Worm (Caenorhabditis elegans) whole organism, midembryonic: Measurements from ENCODE around the gene W04H10.2.
"Not testable (repeated sequence)": the region's sequence is repeated elsewhere in the genome, so short reads cannot be mapped to it uniquely, and the experiment has no call there.

Experiments used
- T22C8.4 ChIP-seq: fragments of 200-800 bp; sonication (Bioruptor generic); IDR thresholded peaks from 2 replicates; pipeline ENCODE4 v1.3.6; 2022; ENCODE audit warnings: missing genetic modification characterization, missing compliant biosample characterization
- cog-1 ChIP-seq: sonication (generic microtip); optimal IDR thresholded peaks from 2 replicates; lab custom pipeline; 2016; ENCODE audit warnings: missing genetic modification characterization, missing compliant biosample characterization
- flt-1 ChIP-seq: fragments of 200-800 bp; sonication (Bioruptor generic); IDR thresholded peaks from 2 replicates; pipeline ENCODE4 v1.3.6; 2022; ENCODE audit warnings: missing genetic modification characterization, missing compliant biosample characterization
- klf-2 ChIP-seq: fragments of 200-800 bp; sonication (Bioruptor generic); conservative IDR thresholded peaks from 2 replicates; pipeline ENCODE4 v1.3.6; 2022; ENCODE audit warnings: missing genetic modification reagents, missing genetic modification characterization, missing compliant biosample characterization
- med-1 ChIP-seq: sonication (generic microtip); optimal IDR thresholded peaks from 2 replicates; lab custom pipeline; 2017; ENCODE audit warnings: missing genetic modification characterization, mild to moderate bottlenecking, missing compliant biosample characterization, antibody characterized with exemption, missing genetic modification reagents; ENCODE audit not compliant: insufficient read depth
- ref-1 ChIP-seq: fragments of 200-800 bp; sonication (Bioruptor generic); conservative IDR thresholded peaks from 2 replicates; pipeline ENCODE4 v1.3.6; 2022; ENCODE audit warnings: missing genetic modification reagents, missing genetic modification characterization, missing compliant biosample characterization
- tab-1 ChIP-seq: fragments of 200-800 bp; sonication (Bioruptor generic); IDR thresholded peaks from 2 replicates; pipeline ENCODE4 v1.3.6; 2022; ENCODE audit warnings: missing genetic modification characterization, missing compliant biosample characterization
- ztf-23 ChIP-seq: fragments of 200-800 bp; sonication (Bioruptor generic); IDR thresholded peaks from 2 replicates; pipeline ENCODE4 v1.3.6; 2022; ENCODE audit warnings: missing genetic modification reagents, missing genetic modification characterization, missing compliant biosample characterization
- ztf-29 ChIP-seq: fragments of 200-800 bp; sonication (Bioruptor generic); IDR thresholded peaks from 2 replicates; pipeline ENCODE4 v1.3.6; 2022; ENCODE audit warnings: missing genetic modification reagents, missing genetic modification characterization, missing compliant biosample characterization

The W04H10.2 gene

ce11 chrII:608341-608740, 3.0 kb downstream of the W04H10.2 start, which contains the start of gene W04H10.6:
W04H10.6 (minus strand) TSS chrII:608441.
- TF ChIP-seq T22C8.4 (GFP tag; lab: Robert Waterston, UW), result no peak
- TF ChIP-seq ztf-23 (GFP tag; lab: Robert Waterston, UW), result no peak
- TF ChIP-seq ref-1 (GFP tag; lab: Robert Waterston, UW), result no peak
- TF ChIP-seq ztf-29, result no peak
- TF ChIP-seq flt-1, result no peak
- TF ChIP-seq tab-1 (GFP tag; lab: Robert Waterston, UW), result no peak
- no peak for TF ChIP-seq med-1 (GFP tag; lab: Kevin White, UChicago)
- TF ChIP-seq klf-2 (GFP tag; lab: Robert Waterston, UW), result no peak
- no peak for TF ChIP-seq cog-1

DNA sequence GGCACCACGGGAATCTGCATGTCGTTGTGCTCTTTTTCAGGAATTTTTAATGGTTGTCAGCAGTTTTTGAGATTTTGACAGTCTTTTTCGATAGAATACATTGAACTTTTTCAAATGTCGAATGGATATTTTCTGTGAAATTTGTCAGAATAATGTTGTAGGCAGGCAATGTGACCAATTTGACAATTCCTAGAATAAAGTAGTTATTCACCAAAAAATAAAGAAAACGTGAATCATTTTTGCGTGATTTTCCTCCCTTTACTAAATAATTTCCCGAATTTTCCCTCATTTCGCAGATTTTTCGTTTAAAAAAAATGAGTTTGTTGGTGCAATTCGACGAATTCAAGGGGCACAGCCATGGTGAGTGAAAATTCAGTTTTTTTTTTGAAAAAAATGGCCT, 3.4 kb downstream of the W04H10.2 start, which contains the start of gene W04H10.1:
TSS of gene W04H10.1 (plus strand) at position 301 of the 400 bp plus-strand sequence.
- no peak for TF ChIP-seq tab-1 (GFP tag; lab: Robert Waterston, UW)
- TF ChIP-seq ref-1 (GFP tag; lab: Robert Waterston, UW), result no peak
- no peak for TF ChIP-seq T22C8.4 (GFP tag; lab: Robert Waterston, UW)
- TF ChIP-seq med-1 (GFP tag; lab: Kevin White, UChicago), result no peak
- TF ChIP-seq klf-2 (GFP tag; lab: Robert Waterston, UW), result no peak
- TF ChIP-seq ztf-29, result no peak

DNA sequence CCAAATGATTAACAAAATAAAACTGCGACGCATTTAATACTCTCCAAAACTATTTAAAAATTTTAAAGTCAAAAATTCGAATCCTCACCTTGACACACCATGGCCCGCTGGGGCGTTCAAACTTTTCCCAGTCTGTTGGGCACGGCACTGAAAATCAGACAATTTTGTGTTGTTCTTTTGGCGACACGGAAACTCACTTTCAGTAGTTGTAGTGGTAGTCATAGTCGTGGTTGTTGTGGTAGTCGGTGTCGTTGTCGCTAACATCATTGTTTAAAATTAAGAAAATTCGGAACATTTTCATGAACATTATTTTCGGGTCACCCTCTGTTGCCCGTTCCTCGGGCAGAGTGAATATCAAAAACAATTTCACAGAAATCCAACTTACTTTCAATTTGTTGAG, 7.0 kb downstream of the W04H10.2 start, which contains the start of gene clec-118:
TSS of gene clec-118 (minus strand) at position 101 of the 400 bp plus-strand sequence.
- TF ChIP-seq cog-1; ztf-29; tab-1 (GFP tag; lab: Robert Waterston, UW): not testable (repeated sequence)

ce11 chrII:614701-615100, 9.3 kb downstream of the W04H10.2 start:
- peak; percentile 77 for TF ChIP-seq T22C8.4 (GFP tag; lab: Robert Waterston, UW)
- TF ChIP-seq ref-1 (GFP tag; lab: Robert Waterston, UW), result no peak
- TF ChIP-seq ztf-23 (GFP tag; lab: Robert Waterston, UW), result no peak
- TF ChIP-seq flt-1, result no peak
- TF ChIP-seq klf-2 (GFP tag; lab: Robert Waterston, UW), result no peak

ce11 chrII:621141-621540, 15.8 kb downstream of the W04H10.2 start:
- TF ChIP-seq ztf-29 (no peak), flt-1 (no peak), T22C8.4 (GFP tag; lab: Robert Waterston, UW) (no peak), cog-1 (no peak), tab-1 (GFP tag; lab: Robert Waterston, UW) (no peak), klf-2 (GFP tag; lab: Robert Waterston, UW) (no peak), ref-1 (GFP tag; lab: Robert Waterston, UW) (no peak), med-1 (GFP tag; lab: Kevin White, UChicago) (no peak), ztf-23 (GFP tag; lab: Robert Waterston, UW) (no peak)

ce11 chrII:622478-622877, 17.1 kb downstream of the W04H10.2 start:
- TF ChIP-seq med-1 (GFP tag; lab: Kevin White, UChicago) (no peak), flt-1 (0 out of 2 replicates have a peak, but pooled peaks have one; percentile 12), T22C8.4 (GFP tag; lab: Robert Waterston, UW) (no peak), ztf-23 (GFP tag; lab: Robert Waterston, UW) (no peak), cog-1 (no peak), klf-2 (GFP tag; lab: Robert Waterston, UW) (no peak), ztf-29 (peak; percentile 37; the same call in 1 of the 2 replicates), tab-1 (GFP tag; lab: Robert Waterston, UW) (no peak)

DNA sequence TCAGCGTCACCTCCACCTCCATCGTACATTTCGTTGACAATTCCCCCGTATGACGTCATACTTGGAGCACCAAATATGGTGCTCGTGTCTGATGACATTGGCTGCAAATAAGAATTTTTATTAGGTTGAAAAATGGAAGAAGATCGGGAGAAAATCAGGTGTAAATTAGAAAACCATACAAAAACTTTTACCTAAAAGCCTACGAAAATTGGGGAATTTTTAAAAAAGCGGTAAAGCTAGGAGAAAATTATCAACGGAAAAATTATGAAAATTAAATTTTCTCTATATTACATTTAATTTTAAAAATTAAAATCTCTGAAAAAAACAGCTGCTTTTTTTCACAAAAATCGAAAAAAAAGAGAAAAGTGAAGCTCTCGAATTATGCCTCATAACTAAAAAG, 19.1 kb downstream of the W04H10.2 start, which contains the start of gene T04B8.5:
TSS of gene T04B8.5 (minus strand) at position 101 of the 400 bp plus-strand sequence.
- TF ChIP-seq ref-1 (GFP tag; lab: Robert Waterston, UW), result no peak
- no peak for TF ChIP-seq klf-2 (GFP tag; lab: Robert Waterston, UW)
- no peak for TF ChIP-seq med-1 (GFP tag; lab: Kevin White, UChicago)
- TF ChIP-seq tab-1 (GFP tag; lab: Robert Waterston, UW), result no peak
- TF ChIP-seq flt-1, result no peak
- TF ChIP-seq cog-1, result no peak

- TF ChIP-seq klf-2 (GFP tag; lab: Robert Waterston, UW), result no peak
- no peak for TF ChIP-seq ref-1 (GFP tag; lab: Robert Waterston, UW)
- TF ChIP-seq med-1 (GFP tag; lab: Kevin White, UChicago), result no peak
- no peak for TF ChIP-seq ztf-23 (GFP tag; lab: Robert Waterston, UW)
- no peak for TF ChIP-seq cog-1
- no peak for TF ChIP-seq ztf-29
- no peak for TF ChIP-seq T22C8.4 (GFP tag; lab: Robert Waterston, UW)
- TF ChIP-seq tab-1 (GFP tag; lab: Robert Waterston, UW), result no peak
- no peak for TF ChIP-seq flt-1
Observed at ce11 chrII:625926-626325, 20.6 kb downstream of the W04H10.2 start.

ce11 chrII:627205-627604, 21.8 kb downstream of the W04H10.2 start, which contains the start of gene arrd-1:
arrd-1 (plus strand) TSS chrII:627505.
- TF ChIP-seq cog-1 (no peak), ztf-23 (GFP tag; lab: Robert Waterston, UW) (no peak), ref-1 (GFP tag; lab: Robert Waterston, UW) (no peak), med-1 (GFP tag; lab: Kevin White, UChicago) (no peak), T22C8.4 (GFP tag; lab: Robert Waterston, UW) (no peak), ztf-29 (no peak), klf-2 (GFP tag; lab: Robert Waterston, UW) (no peak), flt-1 (no peak), tab-1 (GFP tag; lab: Robert Waterston, UW) (no peak)

DNA sequence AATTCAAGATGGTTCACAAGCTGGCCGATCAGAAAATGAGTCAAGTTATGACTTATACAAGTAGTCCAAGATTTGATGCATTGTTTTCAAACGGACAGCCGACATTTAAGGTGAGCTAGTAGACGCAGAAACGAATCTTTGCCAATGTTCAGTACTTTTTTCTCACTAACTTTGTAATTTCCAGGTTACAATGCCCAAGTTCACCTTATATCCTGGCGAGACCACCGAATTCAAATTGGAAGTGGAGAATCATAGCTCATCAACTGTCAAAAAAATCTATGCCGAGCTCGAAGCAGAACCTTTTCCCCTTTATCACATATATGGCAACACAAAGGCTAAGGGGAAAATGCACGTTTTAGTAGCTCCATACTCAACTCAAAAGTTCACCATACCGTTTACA, 22.5 kb downstream of the W04H10.2 start:
- TF ChIP-seq ref-1 (GFP tag; lab: Robert Waterston, UW) (no peak), ztf-23 (GFP tag; lab: Robert Waterston, UW) (no peak), klf-2 (GFP tag; lab: Robert Waterston, UW) (no peak), cog-1 (no peak), tab-1 (GFP tag; lab: Robert Waterston, UW) (no peak), med-1 (GFP tag; lab: Kevin White, UChicago) (no peak), T22C8.4 (GFP tag; lab: Robert Waterston, UW) (no peak), flt-1 (no peak), ztf-29 (no peak)
